Fruit fly (Drosophila melanogaster): Measurements from ENCODE around the gene vanin-like.

vanin-like gene

DNA sequence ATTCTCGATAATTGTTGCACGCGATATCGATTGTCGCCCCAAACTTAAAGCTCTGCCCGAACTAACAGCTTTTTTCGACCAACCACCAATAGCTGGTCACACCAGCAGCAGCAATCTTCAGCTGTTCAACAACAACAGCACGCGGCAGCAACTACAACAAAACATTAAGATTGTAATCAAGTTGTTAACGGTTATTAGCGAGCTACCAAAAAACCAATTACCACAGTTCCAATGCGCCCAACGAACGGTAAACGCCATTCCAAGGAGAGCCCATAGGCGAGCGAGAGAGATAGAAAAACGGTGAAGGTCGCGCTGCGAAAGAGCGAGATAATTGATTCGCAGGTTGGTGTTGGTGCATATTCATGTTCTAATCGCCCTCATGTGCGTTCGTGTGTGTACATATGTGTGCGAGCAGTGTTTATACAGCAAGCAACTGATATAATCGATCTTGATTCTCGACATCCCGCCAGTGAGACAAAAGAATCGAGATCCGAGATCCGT lies 17.5 kb upstream of the vanin-like start, which contains the start of gene Efr (continued):
- TF ChIP-seq trem (tag; optimal IDR thresholded peaks at IDR 0.05) (no peak), CG8359 (GFP tag; optimal IDR thresholded peaks at IDR 0.05; ENCODE audit: borderline replicate concordance) (no peak), D (optimal IDR thresholded peaks at IDR 0.05) (no peak), D (GFP tag; optimal IDR thresholded peaks at IDR 0.05) (no peak), fru (optimal IDR thresholded peaks at IDR 0.05) (no peak), exex (tag; optimal IDR thresholded peaks at IDR 0.05) (peak; percentile 98), Sox100B (GFP tag; optimal IDR thresholded peaks at IDR 0.05) (no peak), crc (GFP tag; optimal IDR thresholded peaks at IDR 0.05) (no peak), CG34376 (GFP tag; optimal IDR thresholded peaks at IDR 0.05) (peak; percentile 94), Dad (GFP tag; optimal IDR thresholded peaks at IDR 0.05) (no peak), onecut (GFP tag; IDR thresholded peaks at IDR 0.05) (no peak), CG8089 (GFP tag; optimal IDR thresholded peaks at IDR 0.05) (no peak), CG6854 (GFP tag; optimal IDR thresholded peaks at IDR 0.05) (no peak), CG6254 (GFP tag; optimal IDR thresholded peaks at IDR 0.05) (no peak), CG2678 (tag; optimal IDR thresholded peaks at IDR 0.05) (no peak), Hr39 (optimal IDR thresholded peaks at IDR 0.05) (no peak), sisA (GFP tag; IDR thresholded peaks at IDR 0.05) (no peak), org-1 (GFP tag; optimal IDR thresholded peaks at IDR 0.05) (no peak), Opbp (GFP tag; IDR thresholded peaks at IDR 0.05; ENCODE audit: partially characterized antibody) (no peak; the same call in 2 of the 3 replicates), gsb-n (tag; optimal IDR thresholded peaks at IDR 0.05) (no peak), NfI (GFP tag; optimal IDR thresholded peaks at IDR 0.05) (no peak), Atf6 (GFP tag; IDR thresholded peaks at IDR 0.05) (no peak), CG32532 (GFP tag; IDR thresholded peaks at IDR 0.05) (no peak), lmd (GFP tag; IDR thresholded peaks at IDR 0.05) (no peak), Meics (GFP tag; optimal IDR thresholded peaks at IDR 0.05) (no peak), pho (GFP tag; optimal IDR thresholded peaks at IDR 0.05) (no peak), CG14860 (GFP tag; IDR thresholded peaks at IDR 0.05; ENCODE audit: partially characterized antibody) (no peak), unc-4 (GFP tag; IDR thresholded peaks at IDR 0.05; ENCODE audit: partially characterized antibody) (peak; percentile 52), CG12071 (GFP tag; optimal IDR thresholded peaks at IDR 0.05) (no peak), toy (GFP tag; IDR thresholded peaks at IDR 0.05) (no peak), Awh (GFP tag; IDR thresholded peaks at IDR 0.05) (no peak), twi (tag; optimal IDR thresholded peaks at IDR 0.05) (no peak), Dek (tag; optimal IDR thresholded peaks at IDR 0.05) (no peak), schlank (tag; optimal IDR thresholded peaks at IDR 0.05) (no peak), sug (tag; optimal IDR thresholded peaks at IDR 0.05) (peak; percentile 71), nerfin-1 (tag; optimal IDR thresholded peaks at IDR 0.05) (no peak), CG6813 (GFP tag; optimal IDR thresholded peaks at IDR 0.05) (no peak), tll (GFP tag; optimal IDR thresholded peaks at IDR 0.05) (no peak), bbx (GFP tag; IDR thresholded peaks at IDR 0.05; ENCODE audit: partially characterized antibody) (0 out of 2 replicates have a peak, but pooled peaks have one; percentile 10), Max (GFP tag; optimal IDR thresholded peaks at IDR 0.05) (no peak), CG34224 (GFP tag; IDR thresholded peaks at IDR 0.05; ENCODE audit: partially characterized antibody) (0 out of 3 replicates have a peak, but pooled peaks have one; percentile 24), CG14441 (GFP tag; IDR thresholded peaks at IDR 0.05) (peak; percentile 28; the same call in 1 of the 2 replicates), Kr (GFP tag; optimal IDR thresholded peaks at IDR 0.05) (no peak), nerfin-2 (GFP tag; IDR thresholded peaks at IDR 0.05; ENCODE audit: partially characterized antibody) (no peak), abd-A (tag; optimal IDR thresholded peaks at IDR 0.05) (peak; percentile 93), CG4360 (GFP tag; IDR thresholded peaks at IDR 0.05) (peak; percentile 72), Sry-δ (GFP tag; optimal IDR thresholded peaks at IDR 0.05) (peak; percentile 5), luna (GFP tag; optimal IDR thresholded peaks at IDR 0.05) (no peak), sens (GFP tag) (peak; percentile 48), CG10959 (GFP tag; IDR thresholded peaks at IDR 0.05) (no peak), bsh (GFP tag; optimal IDR thresholded peaks at IDR 0.05) (no peak)
